Worm (Caenorhabditis elegans) whole organism, L4 larva: ENCODE data around the gene cyn-8.

Experiments
- F10B5.3 ChIP-seq: sonication (generic microtip); optimal IDR thresholded peaks from 2 replicates; lab custom pipeline; 2016; ENCODE audit warnings: mild to moderate bottlenecking, missing genetic modification characterization, missing compliant biosample characterization
- F37D6.2 ChIP-seq: sonication (generic microtip); optimal IDR thresholded peaks from 2 replicates; lab custom pipeline; 2016; ENCODE audit warnings: mild to moderate bottlenecking, missing genetic modification characterization, missing compliant biosample characterization
- F44E2.7 ChIP-seq: fragments of 200-800 bp; sonication (Bioruptor generic); IDR thresholded peaks from 2 replicates; pipeline ENCODE4 v2.1.2; 2022; ENCODE audit warnings: missing genetic modification characterization, missing compliant biosample characterization
- Y105C5A.15 ChIP-seq: fragments of 200-800 bp; sonication (Bioruptor generic); IDR thresholded peaks from 2 replicates; pipeline ENCODE4 v1.3.6; 2022; ENCODE audit warnings: missing genetic modification characterization, missing compliant biosample characterization
- Y48G9A.11 ChIP-seq: fragments of 200-800 bp; sonication (Bioruptor generic); IDR thresholded peaks from 2 replicates; pipeline ENCODE4 v1.3.6; 2022; ENCODE audit warnings: missing genetic modification reagents, missing genetic modification characterization, missing compliant biosample characterization
- Y5F2A.4 ChIP-seq: fragments of 200-800 bp; sonication (Bioruptor generic); optimal IDR thresholded peaks from 2 replicates; lab custom pipeline; 2018; ENCODE audit warnings: mild to moderate bottlenecking, missing genetic modification characterization, missing compliant biosample characterization
- ZK546.5 ChIP-seq, 2 experiments: sonication (generic microtip); optimal IDR thresholded peaks; 2 replicates each; lab custom pipeline; 2017; ENCODE audit warnings: missing biosample characterization in 2 of 2, missing genetic modification characterization in 2 of 2
- aly-2 ChIP-seq: sonication (generic microtip); optimal IDR thresholded peaks from 2 replicates; lab custom pipeline; 2018; ENCODE audit warnings: missing biosample characterization, missing genetic modification characterization
- arid-1 ChIP-seq: fragments of 200-800 bp; sonication (Bioruptor generic); conservative IDR thresholded peaks from 2 replicates; pipeline ENCODE4 v1.3.6; 2022; ENCODE audit warnings: missing genetic modification reagents, missing genetic modification characterization, missing compliant biosample characterization
- attf-4 ChIP-seq: sonication (generic microtip); optimal IDR thresholded peaks from 3 replicates; lab custom pipeline; 2017; ENCODE audit warnings: missing biosample characterization, missing genetic modification characterization
- ceh-20 ChIP-seq: fragments of 200-800 bp; sonication (Bioruptor generic); IDR thresholded peaks from 2 replicates; pipeline ENCODE4 v1.3.6; 2022; ENCODE audit warnings: missing genetic modification reagents, missing genetic modification characterization, missing compliant biosample characterization
- ceh-28 ChIP-seq: fragments of 150-350 bp; optimal IDR thresholded peaks from 2 replicates; lab custom pipeline; 2014; ENCODE audit warnings: missing biosample characterization, missing genetic modification reagents, missing genetic modification characterization
- ceh-32 ChIP-seq: sonication (generic microtip); optimal IDR thresholded peaks from 2 replicates; lab custom pipeline; 2016; ENCODE audit warnings: mild to moderate bottlenecking, missing genetic modification characterization, missing compliant biosample characterization; ENCODE audit not compliant: poor library complexity
- ces-1 ChIP-seq: fragments of 150-350 bp; sonication (generic microtip); optimal IDR thresholded peaks from 4 replicates; lab custom pipeline; 2014; ENCODE audit warnings: missing biosample characterization, missing genetic modification reagents, missing genetic modification characterization
- cey-2 ChIP-seq: sonication (generic microtip); optimal IDR thresholded peaks from 3 replicates; lab custom pipeline; 2017; ENCODE audit warnings: missing genetic modification characterization, mild to moderate bottlenecking, missing compliant biosample characterization, antibody characterized with exemption, borderline replicate concordance; ENCODE audit not compliant: insufficient read depth
- ctbp-1 ChIP-seq: fragments of 200-800 bp; sonication (Bioruptor generic); IDR thresholded peaks from 2 replicates; pipeline ENCODE4 v1.3.6; 2022; ENCODE audit warnings: missing genetic modification reagents, missing genetic modification characterization, missing compliant biosample characterization
- daf-19 ChIP-seq: fragments of 200-800 bp; sonication (Bioruptor generic); conservative IDR thresholded peaks from 2 replicates; pipeline ENCODE4 v1.3.6; 2022; ENCODE audit warnings: missing genetic modification characterization, missing compliant biosample characterization
- daf-8 ChIP-seq: fragments of 200-800 bp; sonication (Bioruptor generic); IDR thresholded peaks from 2 replicates; pipeline ENCODE4 v1.3.6; 2022; ENCODE audit warnings: missing genetic modification characterization, missing compliant biosample characterization
- dmd-8 ChIP-seq: fragments of 200-800 bp; sonication (Bioruptor generic); IDR thresholded peaks from 2 replicates; pipeline ENCODE4 v1.3.6; 2022; ENCODE audit warnings: missing genetic modification characterization, missing compliant biosample characterization
- dmd-9 ChIP-seq: fragments of 200-800 bp; sonication (Bioruptor generic); IDR thresholded peaks from 2 replicates; pipeline ENCODE4 v1.3.6; 2022; ENCODE audit warnings: missing genetic modification reagents, missing genetic modification characterization, missing compliant biosample characterization
- dpl-1 ChIP-seq: fragments of 150-350 bp; optimal IDR thresholded peaks from 2 replicates; lab custom pipeline; 2014; ENCODE audit warnings: missing biosample characterization, missing genetic modification reagents, missing genetic modification characterization
- dve-1 ChIP-seq: sonication (generic microtip); optimal IDR thresholded peaks from 2 replicates; lab custom pipeline; 2017; ENCODE audit warnings: antibody characterized with exemption, mild to moderate bottlenecking, missing genetic modification characterization, missing compliant biosample characterization; ENCODE audit not compliant: insufficient read depth
- fos-1 ChIP-seq: fragments of 150-350 bp; optimal IDR thresholded peaks from 2 replicates; lab custom pipeline; 2014; ENCODE audit warnings: missing biosample characterization, missing genetic modification characterization
- hmg-1.1 ChIP-seq: fragments of 200-800 bp; sonication (Bioruptor generic); IDR thresholded peaks from 2 replicates; pipeline ENCODE4 v1.3.6; 2022; ENCODE audit warnings: missing genetic modification reagents, missing genetic modification characterization, missing compliant biosample characterization
- lim-7 ChIP-seq: fragments of 200-800 bp; sonication (Bioruptor generic); IDR thresholded peaks from 2 replicates; pipeline ENCODE4 v1.3.6; 2022; ENCODE audit warnings: missing genetic modification characterization, missing compliant biosample characterization
- lin-1 ChIP-seq: fragments of 200-800 bp; sonication (Bioruptor generic); IDR thresholded peaks from 2 replicates; pipeline ENCODE4 v1.3.6; 2022; ENCODE audit warnings: missing genetic modification reagents, missing genetic modification characterization, missing compliant biosample characterization
- lin-13 ChIP-seq: fragments of 150-350 bp; optimal IDR thresholded peaks from 2 replicates; lab custom pipeline; 2014; ENCODE audit warnings: missing biosample characterization, missing genetic modification reagents, missing genetic modification characterization
- lin-29 ChIP-seq: fragments of 200-800 bp; sonication (Bioruptor generic); IDR thresholded peaks from 2 replicates; pipeline ENCODE4 v1.3.6; 2022; ENCODE audit warnings: missing genetic modification reagents, missing genetic modification characterization, missing compliant biosample characterization
- lin-39 ChIP-seq: fragments of 150-350 bp; optimal IDR thresholded peaks from 2 replicates; lab custom pipeline; 2014; ENCODE audit warnings: missing biosample characterization, missing genetic modification reagents, missing genetic modification characterization
- lir-3 ChIP-seq: sonication (generic microtip); optimal IDR thresholded peaks from 2 replicates; lab custom pipeline; 2016; ENCODE audit warnings: mild to moderate bottlenecking, missing genetic modification characterization, missing compliant biosample characterization
- lsy-2 ChIP-seq, 2 experiments: fragments of 150-350 bp in 1 of 2; sonication (generic microtip) in 1 of 2; optimal IDR thresholded peaks; 2 replicates each; lab custom pipeline; 2014 to 2017; ENCODE audit warnings: missing biosample characterization in 2 of 2, missing genetic modification characterization in 2 of 2
- madf-5 ChIP-seq, 2 experiments: fragments of 200-800 bp; sonication (Bioruptor generic); IDR thresholded peaks; 2 replicates each; pipeline ENCODE4 v1.3.6; 2022; ENCODE audit warnings: missing compliant biosample characterization in 2 of 2, missing genetic modification characterization in 2 of 2
- mdt-29 ChIP-seq: fragments of 200-800 bp; sonication (Bioruptor generic); IDR thresholded peaks from 2 replicates; pipeline ENCODE4 v1.3.6; 2022; ENCODE audit warnings: missing genetic modification reagents, missing genetic modification characterization, missing compliant biosample characterization
- mes-2 ChIP-seq: sonication (generic microtip); optimal IDR thresholded peaks from 2 replicates; lab custom pipeline; 2016; ENCODE audit warnings: missing genotype, mild to moderate bottlenecking, missing genetic modification characterization, missing compliant biosample characterization; ENCODE audit not compliant: poor library complexity, severe bottlenecking
- mxl-2 ChIP-seq: fragments of 200-800 bp; sonication (Bioruptor generic); conservative IDR thresholded peaks from 2 replicates; pipeline ENCODE4 v1.3.6; 2022; ENCODE audit warnings: missing genetic modification reagents, missing genetic modification characterization, missing compliant biosample characterization
- nhr-111 ChIP-seq: fragments of 200-800 bp; sonication (Bioruptor generic); optimal IDR thresholded peaks from 2 replicates; lab custom pipeline; 2018; ENCODE audit warnings: mild to moderate bottlenecking, missing genetic modification characterization, missing compliant biosample characterization
- nhr-42 ChIP-seq: fragments of 200-800 bp; sonication (Bioruptor generic); IDR thresholded peaks from 2 replicates; pipeline ENCODE4 v1.3.6; 2022; ENCODE audit warnings: missing genetic modification characterization, missing compliant biosample characterization
- nhr-77 ChIP-seq: fragments of 150-350 bp; optimal IDR thresholded peaks from 2 replicates; lab custom pipeline; 2014; ENCODE audit warnings: missing biosample characterization, missing genetic modification characterization
- php-3 ChIP-seq: fragments of 200-800 bp; sonication (Bioruptor generic); IDR thresholded peaks from 2 replicates; pipeline ENCODE4 v1.3.6; 2022; ENCODE audit warnings: missing genetic modification reagents, missing genetic modification characterization, missing compliant biosample characterization
- pqm-1 ChIP-seq: sonication (generic microtip); optimal IDR thresholded peaks from 2 replicates; lab custom pipeline; 2017; ENCODE audit warnings: missing biosample characterization, missing genetic modification characterization
- rbr-2 ChIP-seq: sonication (generic microtip); optimal IDR thresholded peaks from 2 replicates; lab custom pipeline; 2016; ENCODE audit warnings: missing genotype, missing genetic modification characterization, missing compliant biosample characterization
- sdz-12 ChIP-seq: fragments of 200-800 bp; sonication (Bioruptor generic); optimal IDR thresholded peaks from 2 replicates; lab custom pipeline; 2018; ENCODE audit warnings: mild to moderate bottlenecking, missing genetic modification characterization, missing compliant biosample characterization
- set-16 ChIP-seq: fragments of 200-800 bp; sonication (Bioruptor generic); IDR thresholded peaks from 2 replicates; pipeline ENCODE4 v1.3.6; 2022; ENCODE audit warnings: missing genetic modification reagents, missing genetic modification characterization, missing compliant biosample characterization
- skn-1 ChIP-seq: fragments of 150-350 bp; optimal IDR thresholded peaks from 2 replicates; lab custom pipeline; 2014; ENCODE audit warnings: missing biosample characterization, missing genetic modification characterization
- snpc-1.2 ChIP-seq: fragments of 200-800 bp; sonication (Bioruptor generic); IDR thresholded peaks from 2 replicates; pipeline ENCODE4 v1.3.6; 2022; ENCODE audit warnings: missing genetic modification reagents, missing genetic modification characterization, missing compliant biosample characterization
- snpc-4 ChIP-seq: fragments of 150-350 bp; optimal IDR thresholded peaks from 2 replicates; lab custom pipeline; 2014; ENCODE audit warnings: missing biosample characterization, missing genetic modification characterization
- spr-1 ChIP-seq: sonication (generic microtip); optimal IDR thresholded peaks from 2 replicates; lab custom pipeline; 2016; ENCODE audit warnings: mild to moderate bottlenecking, missing genetic modification characterization, missing compliant biosample characterization
- tag-97 ChIP-seq: fragments of 200-800 bp; sonication (Bioruptor generic); IDR thresholded peaks from 2 replicates; pipeline ENCODE4 v1.3.6; 2022; ENCODE audit warnings: missing genetic modification characterization, missing compliant biosample characterization
- tra-1 ChIP-seq: fragments of 200-800 bp; sonication (Bioruptor generic); IDR thresholded peaks from 2 replicates; pipeline ENCODE4 v1.3.6; 2022; ENCODE audit warnings: missing genetic modification reagents, missing genetic modification characterization, missing compliant biosample characterization
- zag-1 ChIP-seq: fragments of 150-350 bp; optimal IDR thresholded peaks from 2 replicates; lab custom pipeline; 2014; ENCODE audit warnings: missing biosample characterization, missing genetic modification characterization
- zip-11 ChIP-seq: fragments of 200-800 bp; sonication (Bioruptor generic); IDR thresholded peaks from 2 replicates; pipeline ENCODE4 v1.3.6; 2022; ENCODE audit warnings: missing genetic modification characterization, missing compliant biosample characterization
- zip-2 ChIP-seq: fragments of 150-350 bp; optimal IDR thresholded peaks from 2 replicates; lab custom pipeline; 2014; ENCODE audit warnings: missing biosample characterization, missing genetic modification characterization
- ztf-11 ChIP-seq: fragments of 150-350 bp; optimal IDR thresholded peaks from 2 replicates; lab custom pipeline; 2014; ENCODE audit warnings: missing biosample characterization, missing genetic modification characterization

cyn-8 gene

ce11 chrX:8911077-8911476 lies at the start of gene cyn-8 (continued):
- TF ChIP-seq lin-39 (no peak), attf-4 (tag; lab: Kevin White, UChicago) (no peak), sdz-12 (no peak), tra-1 (no peak), mes-2 (no peak), php-3 (GFP tag; lab: Robert Waterston, UW) (no peak), nhr-42 (no peak), lin-1 (GFP tag; lab: Robert Waterston, UW) (no peak), zag-1 (tag; lab: Kevin White, UChicago) (no peak), snpc-1.2 (GFP tag; lab: Robert Waterston, UW) (no peak), daf-19 (GFP tag; lab: Robert Waterston, UW) (no peak), dve-1 (no peak), tag-97 (GFP tag; lab: Robert Waterston, UW) (no peak), nhr-111 (GFP tag; lab: Kevin White, UChicago) (no peak), daf-8 (GFP tag; lab: Robert Waterston, UW) (no peak), lir-3 (tag; lab: Kevin White, UChicago) (no peak), ZK546.5 (tag; optimal IDR thresholded peaks at IDR 0.05; lab: Kevin White, UChicago) (no peak), dmd-8 (GFP tag; lab: Robert Waterston, UW) (no peak), nhr-77 (tag; lab: Kevin White, UChicago) (peak; percentile 5), set-16 (GFP tag; lab: Robert Waterston, UW) (no peak), aly-2 (tag; lab: Kevin White, UChicago) (no peak), snpc-4 (tag; lab: Kevin White, UChicago) (no peak), ceh-28 (tag; lab: Kevin White, UChicago) (no peak), fos-1 (no peak), lsy-2 (tag; optimal IDR thresholded peaks at IDR 0.05; lab: Kevin White, UChicago) (no peak), F37D6.2 (tag; lab: Kevin White, UChicago) (no peak), lin-29 (GFP tag; lab: Robert Waterston, UW) (no peak), zip-11 (GFP tag; lab: Robert Waterston, UW) (no peak), lim-7 (GFP tag; lab: Robert Waterston, UW) (no peak), F10B5.3 (no peak), mdt-29 (GFP tag; lab: Robert Waterston, UW) (0 out of 2 replicates have a peak, but pooled peaks have one; percentile 14), ces-1 (no peak), Y105C5A.15 (GFP tag; lab: Robert Waterston, UW) (no peak), zip-2 (no peak), ctbp-1 (GFP tag; lab: Robert Waterston, UW) (no peak), ceh-20 (GFP tag; lab: Robert Waterston, UW) (no peak), dmd-9 (no peak), Y5F2A.4 (GFP tag; lab: Kevin White, UChicago) (no peak), skn-1 (no peak), lin-13 (no peak), spr-1 (tag; lab: Kevin White, UChicago) (no peak), dpl-1 (peak; percentile 2), ztf-11 (tag; lab: Kevin White, UChicago) (no peak), madf-5 (GFP tag; IDR thresholded peaks at IDR 0.05; lab: Robert Waterston, UW) (no peak), mxl-2 (no peak), rbr-2 (tag; lab: Kevin White, UChicago) (peak; percentile 23), Y48G9A.11 (GFP tag; lab: Robert Waterston, UW) (no peak), F44E2.7 (GFP tag; lab: Robert Waterston, UW) (no peak), arid-1 (GFP tag; lab: Robert Waterston, UW) (no peak), hmg-1.1 (0 out of 2 replicates have a peak, but pooled peaks have one; percentile 48), ceh-32 (tag; lab: Kevin White, UChicago) (no peak), pqm-1 (tag; lab: Kevin White, UChicago) (peak; percentile 25), cey-2 (tag; lab: Kevin White, UChicago) (no peak)
